Worm (Caenorhabditis elegans) whole organism, young adult: ENCODE data around the gene gen-1.

Experiments used
- B0035.1 ChIP-seq: sonication (generic microtip); optimal IDR thresholded peaks from 2 replicates; lab custom pipeline; 2016; ENCODE audit warnings: missing genetic modification characterization, mild to moderate bottlenecking, missing compliant biosample characterization, missing genotype, missing genetic modification reagents
- D2030.7 ChIP-seq: fragments of 200-800 bp; sonication (Bioruptor generic); IDR thresholded peaks from 2 replicates; pipeline ENCODE4 v1.3.6; 2022; ENCODE audit warnings: missing genetic modification reagents, missing genetic modification characterization, missing compliant biosample characterization
- F10E7.11 ChIP-seq: sonication (generic microtip); optimal IDR thresholded peaks from 2 replicates; lab custom pipeline; 2017; ENCODE audit warnings: mild to moderate bottlenecking, missing genetic modification characterization, moderate library complexity, missing compliant biosample characterization
- F22D6.2 ChIP-seq: sonication (generic microtip); optimal IDR thresholded peaks from 2 replicates; lab custom pipeline; 2016; ENCODE audit warnings: mild to moderate bottlenecking, missing genetic modification characterization, missing compliant biosample characterization
- F39B2.1 ChIP-seq: fragments of 200-800 bp; sonication (Bioruptor generic); IDR thresholded peaks from 2 replicates; pipeline ENCODE4 v1.3.6; 2022; ENCODE audit warnings: missing genetic modification reagents, missing genetic modification characterization, missing compliant biosample characterization
- K12H6.12 ChIP-seq: fragments of 200-800 bp; sonication (Bioruptor generic); optimal IDR thresholded peaks from 2 replicates; lab custom pipeline; 2018; ENCODE audit warnings: mild to moderate bottlenecking, missing genetic modification characterization, missing compliant biosample characterization
- Y56A3A.18 ChIP-seq: fragments of 200-800 bp; sonication (Bioruptor generic); IDR thresholded peaks from 2 replicates; pipeline ENCODE4 v1.3.6; 2022; ENCODE audit warnings: missing genetic modification reagents, missing genetic modification characterization, missing compliant biosample characterization
- Y67H2A.10 ChIP-seq: fragments of 200-800 bp; sonication (Bioruptor generic); conservative IDR thresholded peaks from 2 replicates; pipeline ENCODE4 v1.3.6; 2022; ENCODE audit warnings: missing genetic modification reagents, missing genetic modification characterization, missing compliant biosample characterization
- aptf-2 ChIP-seq: fragments of 200-800 bp; sonication (Bioruptor generic); conservative IDR thresholded peaks from 2 replicates; pipeline ENCODE4 v1.3.6; 2022; ENCODE audit warnings: missing genetic modification reagents, missing genetic modification characterization, missing compliant biosample characterization
- athp-1 ChIP-seq: sonication (generic microtip); optimal IDR thresholded peaks from 2 replicates; lab custom pipeline; 2017; ENCODE audit warnings: mild to moderate bottlenecking, missing genetic modification characterization, missing compliant biosample characterization
- ceh-100 ChIP-seq: fragments of 200-800 bp; sonication (Bioruptor generic); IDR thresholded peaks from 2 replicates; pipeline ENCODE4 v1.3.6; 2022; ENCODE audit warnings: missing genetic modification reagents, missing genetic modification characterization, missing compliant biosample characterization
- ceh-40 ChIP-seq: fragments of 200-800 bp; sonication (Bioruptor generic); IDR thresholded peaks from 2 replicates; pipeline ENCODE4 v1.3.6; 2022; ENCODE audit warnings: missing genetic modification characterization, missing compliant biosample characterization
- dox-1 ChIP-seq: fragments of 200-800 bp; sonication (Bioruptor generic); IDR thresholded peaks from 2 replicates; pipeline ENCODE4 v1.3.6; 2022; ENCODE audit warnings: missing genetic modification reagents, missing genetic modification characterization, missing compliant biosample characterization
- efl-1 ChIP-seq: fragments of 150-350 bp; optimal IDR thresholded peaks from 2 replicates; lab custom pipeline; 2014; ENCODE audit warnings: missing biosample characterization, missing genetic modification reagents, missing genetic modification characterization
- fkh-3 ChIP-seq: sonication (generic microtip); optimal IDR thresholded peaks from 2 replicates; lab custom pipeline; 2016; ENCODE audit warnings: mild to moderate bottlenecking, missing genetic modification characterization, missing compliant biosample characterization
- hrde-1 ChIP-seq: sonication (generic microtip); optimal IDR thresholded peaks from 2 replicates; lab custom pipeline; 2016; ENCODE audit warnings: missing genetic modification characterization, mild to moderate bottlenecking, missing compliant biosample characterization, moderate library complexity, missing genotype, missing genetic modification reagents, borderline replicate concordance
- hsf-1 ChIP-seq: fragments of 200-800 bp; sonication (Bioruptor generic); IDR thresholded peaks from 2 replicates; pipeline ENCODE4 v1.3.6; 2022; ENCODE audit warnings: missing genetic modification reagents, missing genetic modification characterization, missing compliant biosample characterization
- let-607 ChIP-seq, 2 experiments: fragments of 200-800 bp in 1 of 2; sonication (Bioruptor generic) in 1 of 2; sonication (generic microtip) in 1 of 2; optimal IDR thresholded peaks; 2 replicates each; lab custom pipeline; 2016 to 2018; ENCODE audit warnings: mild to moderate bottlenecking in 2 of 2, missing compliant biosample characterization in 2 of 2, missing genetic modification characterization in 2 of 2, moderate library complexity in 2 of 2, missing genotype in 1 of 2
- lin-26 ChIP-seq: fragments of 200-800 bp; sonication (Bioruptor generic); IDR thresholded peaks from 2 replicates; pipeline ENCODE4 v1.3.6; 2022; ENCODE audit warnings: missing genetic modification reagents, missing genetic modification characterization, missing compliant biosample characterization
- madf-3 ChIP-seq: fragments of 200-800 bp; sonication (Bioruptor generic); IDR thresholded peaks from 2 replicates; pipeline ENCODE4 v1.3.6; 2022; ENCODE audit warnings: missing genetic modification reagents, missing genetic modification characterization, missing compliant biosample characterization
- mxl-1 ChIP-seq: sonication (generic microtip); optimal IDR thresholded peaks from 2 replicates; lab custom pipeline; 2016; ENCODE audit warnings: missing genetic modification characterization, missing compliant biosample characterization
- nfya-1 ChIP-seq: sonication (generic microtip); optimal IDR thresholded peaks from 2 replicates; lab custom pipeline; 2017; ENCODE audit warnings: antibody characterized with exemption, missing compliant biosample characterization, missing genetic modification characterization, borderline replicate concordance; ENCODE audit not compliant: insufficient read depth
- nfyb-1 ChIP-seq: fragments of 200-800 bp; sonication (Bioruptor generic); IDR thresholded peaks from 2 replicates; pipeline ENCODE4 v1.3.6; 2022; ENCODE audit warnings: missing genetic modification reagents, missing genetic modification characterization, missing compliant biosample characterization
- nhr-179 ChIP-seq: sonication (generic microtip); optimal IDR thresholded peaks from 2 replicates; lab custom pipeline; 2016; ENCODE audit warnings: mild to moderate bottlenecking, missing genetic modification characterization, missing compliant biosample characterization
- pbrm-1 ChIP-seq: fragments of 200-800 bp; sonication (Bioruptor generic); IDR thresholded peaks from 2 replicates; pipeline ENCODE4 v1.3.6; 2022; ENCODE audit warnings: missing genetic modification reagents, missing genetic modification characterization, missing compliant biosample characterization
- rcor-1 ChIP-seq: fragments of 200-800 bp; sonication (Bioruptor generic); IDR thresholded peaks from 2 replicates; pipeline ENCODE4 v1.3.6; 2022; ENCODE audit warnings: missing genetic modification reagents, missing genetic modification characterization, missing compliant biosample characterization
- rec-8 ChIP-seq, 2 experiments: sonication (generic microtip); optimal IDR thresholded peaks; 2 replicates each; lab custom pipeline; 2016; ENCODE audit warnings: mild to moderate bottlenecking in 2 of 2, missing genetic modification characterization in 2 of 2, missing genetic modification reagents in 2 of 2, missing genotype in 2 of 2, missing biosample characterization in 1 of 2, missing compliant biosample characterization in 1 of 2, moderate library complexity in 1 of 2
- sea-2 ChIP-seq: fragments of 200-800 bp; sonication (Bioruptor generic); IDR thresholded peaks from 2 replicates; pipeline ENCODE4 v1.3.6; 2022; ENCODE audit warnings: missing genetic modification characterization, missing compliant biosample characterization
- snpc-3.4 ChIP-seq: sonication (generic microtip); optimal IDR thresholded peaks from 2 replicates; lab custom pipeline; 2017; ENCODE audit warnings: missing genetic modification characterization, mild to moderate bottlenecking, missing compliant biosample characterization, antibody characterized with exemption, moderate library complexity, missing genotype, missing genetic modification reagents
- tbp1 ChIP-seq: fragments of 200-800 bp; sonication (Bioruptor generic); optimal IDR thresholded peaks from 2 replicates; lab custom pipeline; 2018; ENCODE audit warnings: mild to moderate bottlenecking, missing genetic modification characterization, missing compliant biosample characterization
- tlf-1 ChIP-seq: fragments of 200-800 bp; sonication (Bioruptor generic); optimal IDR thresholded peaks from 2 replicates; lab custom pipeline; 2018; ENCODE audit warnings: mild to moderate bottlenecking, missing genetic modification characterization, missing compliant biosample characterization
- unc-130 ChIP-seq: sonication (generic microtip); optimal IDR thresholded peaks from 2 replicates; lab custom pipeline; 2016; ENCODE audit warnings: missing genetic modification reagents, missing genetic modification characterization, missing compliant biosample characterization
- unc-62 ChIP-seq: fragments of 150-350 bp; optimal IDR thresholded peaks from 2 replicates; lab custom pipeline; 2014; ENCODE audit warnings: missing biosample characterization, missing genetic modification reagents, missing genetic modification characterization
- zim-3 ChIP-seq: sonication (generic microtip); optimal IDR thresholded peaks from 2 replicates; lab custom pipeline; 2017; ENCODE audit warnings: mild to moderate bottlenecking, missing genetic modification characterization, moderate library complexity, missing compliant biosample characterization
- ztf-26 ChIP-seq: sonication (generic microtip); optimal IDR thresholded peaks from 2 replicates; lab custom pipeline; 2017; ENCODE audit warnings: missing genetic modification characterization, missing compliant biosample characterization
- ztf-6 ChIP-seq: fragments of 200-800 bp; sonication (Bioruptor generic); IDR thresholded peaks from 2 replicates; pipeline ENCODE4 v1.3.6; 2022; ENCODE audit warnings: missing genetic modification reagents, missing genetic modification characterization, missing compliant biosample characterization

The gen-1 gene

ce11 chrIII:6268061-6268460 is 20.1 kb upstream of the gen-1 start, which contains the start of gene srg-7:
Gene srg-7 (minus strand): TSS chrIII:6268161.
- TF ChIP-seq aptf-2 (GFP tag; lab: Robert Waterston, UW) (no peak), athp-1 (no peak), B0035.1 (no peak), madf-3 (no peak), ztf-6 (no peak), snpc-3.4 (tag; lab: Kevin White, UChicago) (no peak), zim-3 (tag; lab: Kevin White, UChicago) (no peak), rec-8 (tag; optimal IDR thresholded peaks at IDR 0.05; lab: Kevin White, UChicago) (no peak), F10E7.11 (tag; lab: Kevin White, UChicago) (no peak), mxl-1 (tag; lab: Kevin White, UChicago) (no peak), F22D6.2 (no peak), lin-26 (GFP tag; lab: Robert Waterston, UW) (no peak), ztf-26 (no peak), Y56A3A.18 (GFP tag; lab: Robert Waterston, UW) (no peak), dox-1 (GFP tag; lab: Robert Waterston, UW) (no peak), K12H6.12 (tag; lab: Kevin White, UChicago) (no peak), unc-62 (GFP tag; lab: Kevin White, UChicago) (no peak), tlf-1 (GFP tag; lab: Kevin White, UChicago) (no peak), ceh-40 (GFP tag; lab: Robert Waterston, UW) (no peak)

- TF ChIP-seq let-607 (tag; optimal IDR thresholded peaks at IDR 0.05; lab: Kevin White, UChicago): no peak
- no peak for TF ChIP-seq fkh-3 (tag; lab: Kevin White, UChicago)
- TF ChIP-seq ceh-100 (GFP tag; lab: Robert Waterston, UW): no peak
- TF ChIP-seq nhr-179 (tag; lab: Kevin White, UChicago): no peak
Observed at ce11 chrIII:6265911-6266310, 18.0 kb upstream of the gen-1 start, which contains the start of gene srg-6. Gene srg-6 (minus strand): TSS chrIII:6266011.

- TF ChIP-seq pbrm-1 (no peak), sea-2 (GFP tag; lab: Robert Waterston, UW) (no peak), D2030.7 (no peak), rcor-1 (GFP tag; lab: Robert Waterston, UW) (no peak), nfyb-1 (GFP tag; lab: Robert Waterston, UW) (no peak), hrde-1 (tag; lab: Kevin White, UChicago) (no peak), F39B2.1 (GFP tag; lab: Robert Waterston, UW) (no peak), efl-1 (no peak), tbp1 (GFP tag; lab: Kevin White, UChicago) (no peak), unc-130 (GFP tag; lab: Kevin White, UChicago) (no peak), hsf-1 (GFP tag; lab: Robert Waterston, UW) (no peak), Y67H2A.10 (GFP tag; lab: Robert Waterston, UW) (no peak), nfya-1 (no peak)
Observed at ce11 chrIII:6264447-6264846, 16.5 kb upstream of the gen-1 start, which contains the start of gene srg-5. Gene srg-5 (minus strand): TSS chrIII:6264547.
